Worm (Caenorhabditis elegans): ENCODE measurements around the gene egrh-3.
"Not testable (repeated sequence)": the region's sequence is repeated elsewhere in the genome, so short reads cannot be mapped to it uniquely, and the experiment has no call there.

egrh-3 gene

DNA sequence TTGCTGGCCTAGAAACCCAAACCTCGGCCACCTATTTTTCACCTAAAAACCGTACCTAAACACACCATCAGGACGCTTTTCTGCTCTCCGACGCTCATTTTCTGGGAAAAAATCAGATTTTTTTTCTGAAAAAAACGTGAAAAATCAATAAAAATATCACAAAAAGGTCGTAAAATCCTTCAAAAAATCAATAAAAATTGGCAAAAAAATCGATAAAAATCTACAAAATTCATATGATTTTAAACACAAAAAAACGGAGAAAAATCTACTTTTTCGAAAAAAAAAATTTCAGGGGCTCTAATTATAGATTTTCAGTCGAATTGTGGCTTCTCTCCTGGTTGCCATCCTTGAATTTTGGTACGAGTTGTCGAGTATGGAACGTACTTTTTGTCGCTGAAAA lies 27.9 kb upstream of the egrh-3 start, which contains the start of gene Y94H6A.7:
Gene Y94H6A.7 (minus strand): TSS at position 101 of the 400 bp plus-strand sequence.
- TF ChIP-seq elt-3, ceh-39, hlh-1 (tag; optimal IDR thresholded peaks at IDR 0.05): not testable (repeated sequence)

DNA sequence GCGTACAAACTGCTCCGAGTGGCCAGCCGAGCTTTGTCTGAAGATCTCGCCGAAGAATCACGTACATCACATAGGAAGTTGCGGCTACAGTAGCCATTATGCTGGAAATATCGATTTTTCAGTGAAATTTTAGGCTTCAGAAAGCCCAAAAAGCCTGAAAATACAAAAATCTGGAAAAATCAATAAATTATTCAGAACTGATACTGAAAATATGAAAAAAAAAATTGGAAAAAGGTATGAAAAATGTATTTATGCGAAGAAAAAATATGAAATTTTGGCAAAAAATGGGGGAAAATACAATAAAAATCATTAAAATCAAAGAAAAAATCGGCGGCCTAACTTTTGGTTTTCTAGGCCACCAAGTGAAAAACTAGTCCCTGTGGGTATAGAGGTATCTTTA lies 24.4 kb upstream of the egrh-3 start, which contains the start of gene Y94H6A.12:
Gene Y94H6A.12 (minus strand): TSS at position 101 of the 400 bp plus-strand sequence.
- TF ChIP-seq nhr-76 (tag; optimal IDR thresholded peaks at IDR 0.05) (no peak), blmp-1 (tag; optimal IDR thresholded peaks at IDR 0.05) (no peak)

DNA sequence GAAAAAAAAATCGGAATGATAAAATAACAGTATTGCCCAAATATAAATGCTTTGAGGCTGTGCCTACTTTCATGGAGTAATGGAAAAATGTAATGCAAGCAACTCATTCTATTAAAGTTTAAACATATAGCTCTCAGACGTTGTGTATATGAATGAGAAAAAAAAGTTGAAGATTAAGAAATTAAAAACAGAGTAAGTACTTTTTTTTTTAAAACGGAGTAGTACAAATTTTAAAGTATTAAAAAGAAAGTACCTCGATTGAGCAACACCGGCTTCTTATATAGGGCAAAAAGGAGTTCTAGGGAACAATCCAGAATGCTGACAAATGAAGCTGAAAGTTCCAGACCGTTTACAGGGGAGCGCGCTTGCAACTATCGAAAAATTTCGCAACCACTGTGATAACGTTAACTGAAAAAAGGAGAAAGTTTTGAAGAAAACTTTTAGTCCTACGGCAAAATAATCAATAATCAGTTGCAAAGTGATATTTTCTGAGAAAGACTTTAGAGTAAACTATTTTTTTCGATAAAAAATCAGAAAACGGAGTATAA lies 22.6 kb upstream of the egrh-3 start:
- no peak for TF ChIP-seq sptf-1 (tag; optimal IDR thresholded peaks at IDR 0.05)
- no peak for TF ChIP-seq bed-3 (GFP tag; optimal IDR thresholded peaks at IDR 0.05)
- no peak for TF ChIP-seq ceh-39 (tag; optimal IDR thresholded peaks at IDR 0.05)
- no peak for TF ChIP-seq hlh-1 (tag; optimal IDR thresholded peaks at IDR 0.05)
- TF ChIP-seq ceh-83 (GFP tag; optimal IDR thresholded peaks at IDR 0.05): no peak
- no peak for TF ChIP-seq lin-32 (GFP tag; optimal IDR thresholded peaks at IDR 0.05)
- no peak for TF ChIP-seq mab-5 (tag; optimal IDR thresholded peaks at IDR 0.05)
- TF ChIP-seq nhr-12 (tag; optimal IDR thresholded peaks at IDR 0.05): no peak
- no peak for TF ChIP-seq M03D4.4 (tag; optimal IDR thresholded peaks at IDR 0.05)
- no peak for TF ChIP-seq zip-8 (tag; optimal IDR thresholded peaks at IDR 0.05)
- no peak for TF ChIP-seq lin-13 (tag; optimal IDR thresholded peaks at IDR 0.05)
- TF ChIP-seq elt-1 (tag; optimal IDR thresholded peaks at IDR 0.05; ENCODE audit: borderline replicate concordance, insufficient read depth): no peak
- no peak for TF ChIP-seq tbx-8 (GFP tag; optimal IDR thresholded peaks at IDR 0.05)
- TF ChIP-seq mep-1 (tag; optimal IDR thresholded peaks at IDR 0.05): no peak

DNA sequence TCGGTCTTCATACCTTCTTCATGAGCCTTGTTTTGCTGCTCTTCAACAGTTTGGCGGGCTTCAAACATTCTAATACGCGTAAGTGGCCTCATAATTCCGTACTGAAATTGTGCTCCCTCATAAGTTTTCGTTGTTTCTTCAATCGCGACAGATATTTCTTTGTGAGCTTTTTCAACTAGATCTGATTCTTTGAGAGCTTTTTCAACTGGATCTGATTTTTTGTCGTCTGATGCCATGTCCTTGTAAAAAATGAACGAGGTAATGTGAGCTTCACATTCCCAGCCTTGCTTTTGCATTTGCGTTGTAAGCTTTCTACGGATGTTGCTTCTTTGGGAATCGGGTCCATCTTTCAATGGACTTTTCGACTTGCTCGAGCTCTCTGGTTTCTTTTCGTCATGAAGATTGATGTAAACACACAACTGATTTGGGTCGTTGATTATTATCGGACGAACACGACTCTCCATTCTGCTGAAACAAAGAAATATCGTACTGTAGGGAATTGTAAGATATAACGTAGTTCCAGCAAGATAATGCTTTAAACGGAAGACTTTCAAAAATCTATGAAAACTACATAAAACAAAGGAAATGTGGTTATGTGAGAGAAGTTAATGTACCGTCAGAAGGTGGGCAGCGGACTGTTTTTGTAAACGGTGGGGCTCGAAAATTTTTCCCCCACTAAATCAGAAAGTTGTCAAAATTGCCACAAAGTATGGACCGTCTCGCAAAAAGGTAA lies 21.8 kb upstream of the egrh-3 start, which contains the start of gene Y94H6A.10:
Gene Y94H6A.10 (minus strand): TSS at position 464 of the 733 bp plus-strand sequence.
- TF ChIP-seq pha-4 (tag; optimal IDR thresholded peaks at IDR 0.05) (no peak), unc-120 (tag; optimal IDR thresholded peaks at IDR 0.05; ENCODE audit: poor library complexity, severe bottlenecking) (no peak), unc-62 (GFP tag; optimal IDR thresholded peaks at IDR 0.05) (no peak), nhr-2 (tag; optimal IDR thresholded peaks at IDR 0.05) (no peak), ztf-11 (tag; optimal IDR thresholded peaks at IDR 0.05) (no peak), lsy-2 (tag; optimal IDR thresholded peaks at IDR 0.05) (no peak), ceh-43 (GFP tag; optimal IDR thresholded peaks at IDR 0.05) (no peak), drap-1 (GFP tag; optimal IDR thresholded peaks at IDR 0.05) (no peak), cnd-1 (tag; optimal IDR thresholded peaks at IDR 0.05) (no peak), elt-3 (tag; optimal IDR thresholded peaks at IDR 0.05) (no peak)

DNA sequence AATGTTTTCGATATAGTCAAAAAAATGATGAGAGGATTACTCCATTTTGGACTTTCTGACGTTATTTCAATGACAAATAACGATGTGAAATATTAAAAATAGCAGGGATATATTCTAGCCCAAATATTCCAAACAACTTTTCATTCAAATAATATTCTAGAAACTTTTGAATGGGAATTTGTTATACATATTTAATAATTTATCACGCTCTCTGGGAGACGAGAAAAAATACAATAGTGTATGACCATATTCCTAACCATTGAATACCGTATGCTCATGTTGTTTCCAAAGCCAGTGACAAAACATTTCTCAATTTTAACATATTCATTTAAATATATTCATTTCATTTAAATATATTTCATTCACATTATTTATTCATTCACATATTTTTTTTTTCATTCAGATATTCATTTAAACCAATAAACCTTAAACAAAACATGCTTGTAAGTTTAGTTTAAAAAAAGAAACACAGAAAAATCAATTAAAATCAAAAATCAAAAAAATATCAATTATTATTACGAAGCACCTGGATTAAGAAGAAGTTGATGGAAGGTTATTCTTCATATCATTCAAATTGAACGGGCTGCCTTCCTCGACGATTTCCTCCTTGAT lies 21.1 kb upstream of the egrh-3 start:
- TF ChIP-seq nhr-2 (tag; optimal IDR thresholded peaks at IDR 0.05) (no peak), tbx-8 (GFP tag; optimal IDR thresholded peaks at IDR 0.05) (no peak), M03D4.4 (tag; optimal IDR thresholded peaks at IDR 0.05) (no peak), elt-3 (tag; optimal IDR thresholded peaks at IDR 0.05) (no peak), pha-4 (tag; optimal IDR thresholded peaks at IDR 0.05) (no peak), nhr-237 (tag; optimal IDR thresholded peaks at IDR 0.05) (no peak), mls-2 (tag; optimal IDR thresholded peaks at IDR 0.05) (no peak), sem-2 (GFP tag; optimal IDR thresholded peaks at IDR 0.05) (no peak), ztf-11 (tag; optimal IDR thresholded peaks at IDR 0.05) (no peak), lin-32 (GFP tag; optimal IDR thresholded peaks at IDR 0.05) (no peak), snpc-4 (tag; optimal IDR thresholded peaks at IDR 0.05) (no peak)

All from whole organism, mixed stage, embryonic.